In genomic region chrX:17881138-17882121, dm6 we compare ENCODE assay signal across 1 fruit fly cellular context.
A peak's percentile ranks its signal among the peaks of the same experiment; 100 is the strongest.
TF ChIP-seq lines count a peak whose summit lies in the region.

No protein-coding gene starts in this region.

TF ChIP-seq in whole organism, embryonic, 481 proteins besides CTCF, POLR2A, EP300 and RAD21 (continued from another document and continues in another):
- TF ChIP-seq CG3847 (GFP tag; IDR thresholded peaks at IDR 0.05; lab: Robert Waterston, UW) = peak; percentile 44
- peak; percentile 74 for TF ChIP-seq CG32532 (GFP tag; IDR thresholded peaks at IDR 0.05; lab: Robert Waterston, UW)
- TF ChIP-seq H2.0 (GFP tag; IDR thresholded peaks at IDR 0.05; lab: Robert Waterston, UW) = 0 out of 2 replicates have a peak, but pooled peaks have one; percentile 34
- peak; percentile 32 for TF ChIP-seq Abd-B (GFP tag; optimal IDR thresholded peaks at IDR 0.05; lab: Kevin White, UChicago)
- TF ChIP-seq CG11398 (GFP tag; optimal IDR thresholded peaks at IDR 0.05; lab: Kevin White, UChicago) = no peak
- peak; percentile 53 for TF ChIP-seq CG1603 (tag; optimal IDR thresholded peaks at IDR 0.05; lab: Kevin White, UChicago)
- no peak for TF ChIP-seq ash1 (GFP tag; optimal IDR thresholded peaks at IDR 0.05; lab: Kevin White, UChicago)
- TF ChIP-seq Atf3 (GFP tag; optimal IDR thresholded peaks at IDR 0.05; lab: Kevin White, UChicago) = no peak
- TF ChIP-seq fd102C (GFP tag; optimal IDR thresholded peaks at IDR 0.05; lab: Kevin White, UChicago) = no peak
- TF ChIP-seq ftz-f1 (GFP tag; optimal IDR thresholded peaks at IDR 0.05; lab: Kevin White, UChicago) = peak; percentile 1
- TF ChIP-seq CG17385 (GFP tag; optimal IDR thresholded peaks at IDR 0.05; lab: Kevin White, UChicago) = peak; percentile 17
- no peak for TF ChIP-seq gsb (GFP tag; IDR thresholded peaks at IDR 0.05; lab: Robert Waterston, UW)
- no peak for TF ChIP-seq twi (tag; optimal IDR thresholded peaks at IDR 0.05; lab: Kevin White, UChicago)
- TF ChIP-seq salm (tag; optimal IDR thresholded peaks at IDR 0.05; lab: Kevin White, UChicago) = no peak
- no peak for TF ChIP-seq klu (GFP tag; IDR thresholded peaks at IDR 0.05; lab: Robert Waterston, UW)
- TF ChIP-seq CG30431 (GFP tag; optimal IDR thresholded peaks at IDR 0.05; lab: Kevin White, UChicago) = no peak
- no peak for TF ChIP-seq CG17186 (GFP tag; optimal IDR thresholded peaks at IDR 0.05; lab: Kevin White, UChicago)
- TF ChIP-seq crp (GFP tag; optimal IDR thresholded peaks at IDR 0.05; lab: Kevin White, UChicago) = no peak
- no peak for TF ChIP-seq kay (GFP tag; optimal IDR thresholded peaks at IDR 0.05; lab: Kevin White, UChicago)
- no peak for TF ChIP-seq Dad (GFP tag; optimal IDR thresholded peaks at IDR 0.05; lab: Kevin White, UChicago)
- TF ChIP-seq CG9797 (GFP tag; optimal IDR thresholded peaks at IDR 0.05; lab: Kevin White, UChicago) = no peak
- TF ChIP-seq Lim3 (GFP tag; IDR thresholded peaks at IDR 0.05; lab: Robert Waterston, UW) = no peak
- TF ChIP-seq ham (GFP tag; IDR thresholded peaks at IDR 0.05; lab: Robert Waterston, UW) = 0 out of 2 replicates have a peak, but pooled peaks have one; percentile 38
- TF ChIP-seq CG31224 (GFP tag; IDR thresholded peaks at IDR 0.05; lab: Robert Waterston, UW) = peak; percentile 46; the same call in 1 of the 2 replicates
- TF ChIP-seq CG1792 (GFP tag; optimal IDR thresholded peaks at IDR 0.05; lab: Kevin White, UChicago) = no peak
- TF ChIP-seq slp2 (GFP tag; optimal IDR thresholded peaks at IDR 0.05; lab: Kevin White, UChicago) = no peak
- peak; percentile 49 to 62 for TF ChIP-seq dpn (GFP tag; optimal IDR thresholded peaks at IDR 0.05; lab: Kevin White, UChicago)
- TF ChIP-seq dimm (GFP tag; IDR thresholded peaks at IDR 0.05; lab: Robert Waterston, UW) = no peak
- TF ChIP-seq CG17568 (GFP tag; optimal IDR thresholded peaks at IDR 0.05; lab: Kevin White, UChicago) = no peak
- TF ChIP-seq CG3281 (GFP tag; optimal IDR thresholded peaks at IDR 0.05; lab: Kevin White, UChicago) = peak; percentile 71
- peak; percentile 51 for TF ChIP-seq phol (tag; optimal IDR thresholded peaks at IDR 0.05; lab: Kevin White, UChicago)
- peak; percentile 40 for TF ChIP-seq Hsf (GFP tag; optimal IDR thresholded peaks at IDR 0.05; lab: Kevin White, UChicago)
- TF ChIP-seq sens-2 (GFP tag; IDR thresholded peaks at IDR 0.05; lab: Robert Waterston, UW) = no peak
- TF ChIP-seq shn (GFP tag; optimal IDR thresholded peaks at IDR 0.05; lab: Kevin White, UChicago) = peak; percentile 24
- no peak for TF ChIP-seq ase (GFP tag; IDR thresholded peaks at IDR 0.05; lab: Robert Waterston, UW)
- no peak for TF ChIP-seq Bgb (GFP tag; IDR thresholded peaks at IDR 0.05; lab: Robert Waterston, UW; ENCODE audit: partially characterized antibody)
- TF ChIP-seq Hr39 (optimal IDR thresholded peaks at IDR 0.05; lab: Kevin White, UChicago) = no peak
- TF ChIP-seq Hey (tag; optimal IDR thresholded peaks at IDR 0.05; lab: Kevin White, UChicago) = no peak
- no peak for TF ChIP-seq CG15479 (GFP tag; optimal IDR thresholded peaks at IDR 0.05; lab: Kevin White, UChicago)
- TF ChIP-seq Asciz (GFP tag; optimal IDR thresholded peaks at IDR 0.05; lab: Kevin White, UChicago) = peak; percentile 0
- peak; percentile 48 for TF ChIP-seq D19B (GFP tag; optimal IDR thresholded peaks at IDR 0.05; lab: Kevin White, UChicago)
- TF ChIP-seq NfI (GFP tag; optimal IDR thresholded peaks at IDR 0.05; lab: Kevin White, UChicago) = peak; percentile 51
- TF ChIP-seq CG3726 (GFP tag; IDR thresholded peaks at IDR 0.05; lab: Robert Waterston, UW) = no peak
- TF ChIP-seq Elba2 (GFP tag; optimal IDR thresholded peaks at IDR 0.05; lab: Kevin White, UChicago) = no peak
- TF ChIP-seq Rfx (GFP tag; IDR thresholded peaks at IDR 0.05; lab: Robert Waterston, UW) = peak; percentile 84
- peak; percentile 81 for TF ChIP-seq slbo (GFP tag; IDR thresholded peaks at IDR 0.05; lab: Robert Waterston, UW)
- no peak for TF ChIP-seq CG31388 (GFP tag; optimal IDR thresholded peaks at IDR 0.05; lab: Kevin White, UChicago)
- no peak for TF ChIP-seq CG10462 (GFP tag; optimal IDR thresholded peaks at IDR 0.05; lab: Kevin White, UChicago)
- no peak for TF ChIP-seq Sox100B (GFP tag; optimal IDR thresholded peaks at IDR 0.05; lab: Kevin White, UChicago)
- TF ChIP-seq zfh2 (GFP tag; optimal IDR thresholded peaks at IDR 0.05; lab: Kevin White, UChicago) = peak; percentile 89
- TF ChIP-seq lilli (GFP tag; optimal IDR thresholded peaks at IDR 0.05; lab: Kevin White, UChicago) = peak; percentile 82
- no peak for TF ChIP-seq CG34224 (GFP tag; IDR thresholded peaks at IDR 0.05; lab: Robert Waterston, UW; ENCODE audit: partially characterized antibody)
- peak; percentile 71; the same call in 2 of the 3 replicates for TF ChIP-seq dysf (GFP tag; IDR thresholded peaks at IDR 0.05; lab: Robert Waterston, UW)
- peak; percentile 14; the same call in 1 of the 2 replicates for TF ChIP-seq CG6272 (GFP tag; IDR thresholded peaks at IDR 0.05; lab: Robert Waterston, UW)
- TF ChIP-seq jing (GFP tag; optimal IDR thresholded peaks at IDR 0.05; lab: Kevin White, UChicago) = no peak
- peak; percentile 37; the same call in 1 of the 2 replicates for TF ChIP-seq MBD-R2 (GFP tag; IDR thresholded peaks at IDR 0.05; lab: Robert Waterston, UW)
- TF ChIP-seq vfl (GFP tag; optimal IDR thresholded peaks at IDR 0.05; lab: Kevin White, UChicago) = peak; percentile 28
- no peak for TF ChIP-seq dmrt11E (tag; optimal IDR thresholded peaks at IDR 0.05; lab: Kevin White, UChicago)
- peak; percentile 59 for TF ChIP-seq dmrt99B (tag; optimal IDR thresholded peaks at IDR 0.05; lab: Kevin White, UChicago)
- no peak for TF ChIP-seq CG43689 (GFP tag; IDR thresholded peaks at IDR 0.05; lab: Robert Waterston, UW)
- no peak for TF ChIP-seq Dp (GFP tag; optimal IDR thresholded peaks at IDR 0.05; lab: Kevin White, UChicago)
- TF ChIP-seq sisA (GFP tag; IDR thresholded peaks at IDR 0.05; lab: Robert Waterston, UW) = no peak; the same call in 1 of the 2 replicates
- peak; percentile 52 for TF ChIP-seq Hmx (GFP tag; optimal IDR thresholded peaks at IDR 0.05; lab: Kevin White, UChicago)
- TF ChIP-seq Spps (tag; optimal IDR thresholded peaks at IDR 0.05; lab: Kevin White, UChicago) = no peak
- no peak for TF ChIP-seq dati (GFP tag; IDR thresholded peaks at IDR 0.05; lab: Robert Waterston, UW)
- peak; percentile 57; the same call in 1 of the 2 replicates for TF ChIP-seq Taf1 (GFP tag; IDR thresholded peaks at IDR 0.05; lab: Robert Waterston, UW)
- no peak for TF ChIP-seq pros (GFP tag; optimal IDR thresholded peaks at IDR 0.05; lab: Kevin White, UChicago)
- TF ChIP-seq CG31365 (tag; optimal IDR thresholded peaks at IDR 0.05; lab: Kevin White, UChicago) = peak; percentile 25
- TF ChIP-seq ab (GFP tag; optimal IDR thresholded peaks at IDR 0.05; lab: Kevin White, UChicago) = no peak
- no peak for TF ChIP-seq Neu2 (GFP tag; optimal IDR thresholded peaks at IDR 0.05; lab: Kevin White, UChicago; ENCODE audit: borderline replicate concordance)
- no peak for TF ChIP-seq CG16813 (GFP tag; IDR thresholded peaks at IDR 0.05; lab: Robert Waterston, UW; ENCODE audit: partially characterized antibody)
- no peak for TF ChIP-seq gsb-n (tag; optimal IDR thresholded peaks at IDR 0.05; lab: Kevin White, UChicago)
- TF ChIP-seq p53 (GFP tag; optimal IDR thresholded peaks at IDR 0.05; lab: Kevin White, UChicago) = no peak
- no peak for TF ChIP-seq CG4617 (GFP tag; optimal IDR thresholded peaks at IDR 0.05; lab: Kevin White, UChicago; ENCODE audit: borderline replicate concordance)
- peak; percentile 19 for TF ChIP-seq pum (GFP tag; optimal IDR thresholded peaks at IDR 0.05; lab: Kevin White, UChicago)
- peak; percentile 15 for TF ChIP-seq CG5180 (GFP tag; optimal IDR thresholded peaks at IDR 0.05; lab: Kevin White, UChicago)
- no peak for TF ChIP-seq CG12744 (GFP tag; optimal IDR thresholded peaks at IDR 0.05; lab: Kevin White, UChicago)
- peak; percentile 65; the same call in 1 of the 2 replicates for TF ChIP-seq ranshi (GFP tag; IDR thresholded peaks at IDR 0.05; lab: Robert Waterston, UW)
- no peak for TF ChIP-seq Mes4 (GFP tag; optimal IDR thresholded peaks at IDR 0.05; lab: Kevin White, UChicago)
- TF ChIP-seq Usf (GFP tag; optimal IDR thresholded peaks at IDR 0.05; lab: Kevin White, UChicago) = peak; percentile 63
- no peak for TF ChIP-seq aop (GFP tag; IDR thresholded peaks at IDR 0.05; lab: Robert Waterston, UW)
- peak; percentile 64 for TF ChIP-seq gro (GFP tag; optimal IDR thresholded peaks at IDR 0.05; lab: Kevin White, UChicago)
- 0 out of 3 replicates have a peak, but pooled peaks have one; percentile 27 for TF ChIP-seq CG11695 (GFP tag; IDR thresholded peaks at IDR 0.05; lab: Robert Waterston, UW)
- TF ChIP-seq TFAM (GFP tag; optimal IDR thresholded peaks at IDR 0.05; lab: Kevin White, UChicago) = no peak
- no peak for TF ChIP-seq trh (GFP tag; optimal IDR thresholded peaks at IDR 0.05; lab: Kevin White, UChicago)
- peak; percentile 52 for TF ChIP-seq CG9215 (GFP tag; IDR thresholded peaks at IDR 0.05; lab: Robert Waterston, UW)
- no peak for TF ChIP-seq B-H2 (GFP tag; optimal IDR thresholded peaks at IDR 0.05; lab: Kevin White, UChicago)
- TF ChIP-seq Chrac-16 (GFP tag; optimal IDR thresholded peaks at IDR 0.05; lab: Kevin White, UChicago) = peak; percentile 46
- no peak for TF ChIP-seq Dll (GFP tag; IDR thresholded peaks at IDR 0.05; lab: Robert Waterston, UW; ENCODE audit: partially characterized antibody)
- TF ChIP-seq emc (GFP tag; optimal IDR thresholded peaks at IDR 0.05; lab: Kevin White, UChicago) = peak; percentile 51
- no peak for TF ChIP-seq run (tag; optimal IDR thresholded peaks at IDR 0.05; lab: Kevin White, UChicago)
- TF ChIP-seq seq (GFP tag; IDR thresholded peaks at IDR 0.05; lab: Robert Waterston, UW) = peak; percentile 47; the same call in 1 of the 2 replicates
- TF ChIP-seq YL-1 (GFP tag; optimal IDR thresholded peaks at IDR 0.05; lab: Kevin White, UChicago) = no peak
- TF ChIP-seq fd3F (GFP tag; optimal IDR thresholded peaks at IDR 0.05; lab: Kevin White, UChicago) = peak; percentile 45
- TF ChIP-seq exex (tag; optimal IDR thresholded peaks at IDR 0.05; lab: Kevin White, UChicago) = no peak
- peak; percentile 20 for TF ChIP-seq ATbp (GFP tag; optimal IDR thresholded peaks at IDR 0.05; lab: Kevin White, UChicago)
- no peak for TF ChIP-seq sim (GFP tag; IDR thresholded peaks at IDR 0.05; lab: Robert Waterston, UW)
- peak; percentile 64 for TF ChIP-seq CG9817 (tag; optimal IDR thresholded peaks at IDR 0.05; lab: Kevin White, UChicago)
- peak in 1 of 2 experiments; percentile 10 for TF ChIP-seq bsh (GFP tag; optimal IDR thresholded peaks at IDR 0.05; lab: Kevin White, UChicago)
- TF ChIP-seq nmo (GFP tag; optimal IDR thresholded peaks at IDR 0.05; lab: Kevin White, UChicago) = peak; percentile 16
- no peak for TF ChIP-seq E2f2 (GFP tag; IDR thresholded peaks at IDR 0.05; lab: Robert Waterston, UW)
- peak; percentile 40; the same call in 1 of the 2 replicates for TF ChIP-seq CG4404 (GFP tag; IDR thresholded peaks at IDR 0.05; lab: Robert Waterston, UW)
- TF ChIP-seq Kr (GFP tag; optimal IDR thresholded peaks at IDR 0.05; lab: Kevin White, UChicago) = no peak
- peak; percentile 54 for TF ChIP-seq her (GFP tag; optimal IDR thresholded peaks at IDR 0.05; lab: Kevin White, UChicago)
- no peak for TF ChIP-seq HmgZ (tag; optimal IDR thresholded peaks at IDR 0.05; lab: Kevin White, UChicago)
- TF ChIP-seq CG18599 (GFP tag; optimal IDR thresholded peaks at IDR 0.05; lab: Kevin White, UChicago) = peak; percentile 69
- no peak for TF ChIP-seq Six4 (GFP tag; optimal IDR thresholded peaks at IDR 0.05; lab: Kevin White, UChicago)
- peak; percentile 23; the same call in 1 of the 3 replicates for TF ChIP-seq CG34422 (GFP tag; IDR thresholded peaks at IDR 0.05; lab: Robert Waterston, UW)
- TF ChIP-seq Sry-δ (GFP tag; optimal IDR thresholded peaks at IDR 0.05; lab: Kevin White, UChicago) = no peak
- TF ChIP-seq unc-4 (GFP tag; IDR thresholded peaks at IDR 0.05; lab: Robert Waterston, UW; ENCODE audit: partially characterized antibody) = no peak
- no peak for TF ChIP-seq CG1602 (GFP tag; optimal IDR thresholded peaks at IDR 0.05; lab: Kevin White, UChicago)
- no peak for TF ChIP-seq CG6654 (GFP tag; optimal IDR thresholded peaks at IDR 0.05; lab: Kevin White, UChicago)
- no peak for TF ChIP-seq sr (GFP tag; IDR thresholded peaks at IDR 0.05; lab: Robert Waterston, UW)
- no peak for TF ChIP-seq sc (optimal IDR thresholded peaks at IDR 0.05; lab: Kevin White, UChicago)
- no peak for TF ChIP-seq sc (GFP tag; optimal IDR thresholded peaks at IDR 0.05; lab: Kevin White, UChicago)
- TF ChIP-seq gcm2 (GFP tag; optimal IDR thresholded peaks at IDR 0.05; lab: Kevin White, UChicago) = no peak
- peak; percentile 48 for TF ChIP-seq CoRest (tag; optimal IDR thresholded peaks at IDR 0.05; lab: Kevin White, UChicago)
- 0 out of 2 replicates have a peak, but pooled peaks have one; percentile 20 for TF ChIP-seq CG14014 (GFP tag; IDR thresholded peaks at IDR 0.05; lab: Robert Waterston, UW)
- TF ChIP-seq Stat92E (GFP tag; optimal IDR thresholded peaks at IDR 0.05; lab: Kevin White, UChicago) = no peak
- no peak for TF ChIP-seq pfk (GFP tag; optimal IDR thresholded peaks at IDR 0.05; lab: Kevin White, UChicago)
- peak; percentile 24 for TF ChIP-seq CG10654 (GFP tag; optimal IDR thresholded peaks at IDR 0.05; lab: Kevin White, UChicago)
- TF ChIP-seq CG30403 (GFP tag; optimal IDR thresholded peaks at IDR 0.05; lab: Kevin White, UChicago) = peak; percentile 69
- TF ChIP-seq prd (optimal IDR thresholded peaks at IDR 0.05; lab: Kevin White, UChicago) = no peak
- peak; percentile 47; the same call in 1 of the 3 replicates for TF ChIP-seq prd (GFP tag; IDR thresholded peaks at IDR 0.05; lab: Robert Waterston, UW)
- TF ChIP-seq CG18476 (GFP tag; optimal IDR thresholded peaks at IDR 0.05; lab: Kevin White, UChicago) = no peak
- no peak for TF ChIP-seq D (optimal IDR thresholded peaks at IDR 0.05; lab: Kevin White, UChicago)
- no peak for TF ChIP-seq D (GFP tag; optimal IDR thresholded peaks at IDR 0.05; lab: Kevin White, UChicago)
- no peak for TF ChIP-seq oc (tag; optimal IDR thresholded peaks at IDR 0.05; lab: Kevin White, UChicago)
- TF ChIP-seq CG33213 (GFP tag; optimal IDR thresholded peaks at IDR 0.05; lab: Kevin White, UChicago) = peak; percentile 9
- TF ChIP-seq CG14965 (GFP tag; optimal IDR thresholded peaks at IDR 0.05; lab: Kevin White, UChicago; ENCODE audit: borderline replicate concordance) = no peak
- TF ChIP-seq rib (GFP tag; IDR thresholded peaks at IDR 0.05; lab: Robert Waterston, UW) = 0 out of 2 replicates have a peak, but pooled peaks have one; percentile 43
- peak; percentile 75 for TF ChIP-seq Ptx1 (GFP tag; IDR thresholded peaks at IDR 0.05; lab: Robert Waterston, UW)
- TF ChIP-seq CG10565 (GFP tag; optimal IDR thresholded peaks at IDR 0.05; lab: Kevin White, UChicago) = no peak
